Fruit fly (Drosophila melanogaster): ENCODE results near the gene TfIIFalpha.

TfIIFalpha gene

dm6 chr3R:6405674-6406565, 25.7 kb downstream of the TfIIFalpha start, which contains the start of gene Dmtn (continued):
- TF ChIP-seq tll (GFP tag; optimal IDR thresholded peaks at IDR 0.05), result peak in 1 of 2 experiments; percentile 82
- TF ChIP-seq Rx (GFP tag; IDR thresholded peaks at IDR 0.05), result no peak
- TF ChIP-seq CG8924 (tag; optimal IDR thresholded peaks at IDR 0.05), result peak; percentile 80
- TF ChIP-seq stwl (tag; optimal IDR thresholded peaks at IDR 0.05), result peak; percentile 99
- no peak for TF ChIP-seq Bteb2 (GFP tag; optimal IDR thresholded peaks at IDR 0.05)
- no peak for TF ChIP-seq hth (optimal IDR thresholded peaks at IDR 0.05)
- TF ChIP-seq CG2678 (tag; optimal IDR thresholded peaks at IDR 0.05), result peak; percentile 22
- no peak for TF ChIP-seq CG11723 (GFP tag; optimal IDR thresholded peaks at IDR 0.05)
- TF ChIP-seq gfzf (GFP tag; optimal IDR thresholded peaks at IDR 0.05), result peak; percentile 64
- peak; percentile 3 for TF ChIP-seq Hr3 (GFP tag; optimal IDR thresholded peaks at IDR 0.05)
- TF ChIP-seq sr (GFP tag; IDR thresholded peaks at IDR 0.05), result no peak
- no peak for TF ChIP-seq Six4 (GFP tag; optimal IDR thresholded peaks at IDR 0.05)
- peak; percentile 2 for TF ChIP-seq az2 (GFP tag; optimal IDR thresholded peaks at IDR 0.05)
- peak; percentile 29 for TF ChIP-seq oc (tag; optimal IDR thresholded peaks at IDR 0.05)
- no peak for TF ChIP-seq B-H1 (GFP tag; IDR thresholded peaks at IDR 0.05)
- no peak for TF ChIP-seq chinmo (GFP tag; IDR thresholded peaks at IDR 0.05; ENCODE audit: partially characterized antibody)
- peak; percentile 9 for TF ChIP-seq CG30020 (tag; optimal IDR thresholded peaks at IDR 0.05)
- peak; percentile 10 for TF ChIP-seq Nf-YC (tag; optimal IDR thresholded peaks at IDR 0.05)
- peak; percentile 51 for TF ChIP-seq CG9727 (GFP tag; optimal IDR thresholded peaks at IDR 0.05)
- no peak for TF ChIP-seq prd (optimal IDR thresholded peaks at IDR 0.05)
- TF ChIP-seq prd (GFP tag; IDR thresholded peaks at IDR 0.05), result no peak
- TF ChIP-seq sqz (GFP tag; optimal IDR thresholded peaks at IDR 0.05), result no peak
- TF ChIP-seq hbn (GFP tag; IDR thresholded peaks at IDR 0.05; ENCODE audit: partially characterized antibody), result no peak
- TF ChIP-seq fd96Cb (tag; optimal IDR thresholded peaks at IDR 0.05), result no peak
- TF ChIP-seq CG3281 (GFP tag; optimal IDR thresholded peaks at IDR 0.05), result no peak
- no peak for TF ChIP-seq aop (GFP tag; IDR thresholded peaks at IDR 0.05)
- peak; percentile 30 for TF ChIP-seq caup (GFP tag; optimal IDR thresholded peaks at IDR 0.05; ENCODE audit: severe bottlenecking)
- peak; percentile 43 for TF ChIP-seq Elba2 (GFP tag; optimal IDR thresholded peaks at IDR 0.05)
- TF ChIP-seq h (optimal IDR thresholded peaks at IDR 0.05), result no peak
- no peak for TF ChIP-seq CG6791 (GFP tag; IDR thresholded peaks at IDR 0.05; ENCODE audit: partially characterized antibody)
- peak; percentile 10 for TF ChIP-seq Meics (GFP tag; optimal IDR thresholded peaks at IDR 0.05)
- TF ChIP-seq H2.0 (GFP tag; IDR thresholded peaks at IDR 0.05), result no peak
- no peak for TF ChIP-seq D (optimal IDR thresholded peaks at IDR 0.05)
- TF ChIP-seq D (GFP tag; optimal IDR thresholded peaks at IDR 0.05), result no peak
- no peak for TF ChIP-seq Adf1 (GFP tag; IDR thresholded peaks at IDR 0.05)
- TF ChIP-seq maf-S (GFP tag; optimal IDR thresholded peaks at IDR 0.05), result no peak
- no peak for TF ChIP-seq CG31441 (GFP tag; IDR thresholded peaks at IDR 0.05)
- TF ChIP-seq CG31365 (tag; optimal IDR thresholded peaks at IDR 0.05), result no peak
- TF ChIP-seq CG17612 (GFP tag; IDR thresholded peaks at IDR 0.05), result no peak
- no peak for TF ChIP-seq fu2 (GFP tag; optimal IDR thresholded peaks at IDR 0.05)
- peak; percentile 38 for TF ChIP-seq HmgD (GFP tag; optimal IDR thresholded peaks at IDR 0.05)
- TF ChIP-seq bigmax (GFP tag; optimal IDR thresholded peaks at IDR 0.05), result peak; percentile 1
- no peak for TF ChIP-seq vfl (GFP tag; optimal IDR thresholded peaks at IDR 0.05)
- no peak for TF ChIP-seq CG6272 (GFP tag; IDR thresholded peaks at IDR 0.05)
- peak; percentile 44 for TF ChIP-seq CG6813 (GFP tag; optimal IDR thresholded peaks at IDR 0.05)
- TF ChIP-seq Dp (GFP tag; optimal IDR thresholded peaks at IDR 0.05), result peak; percentile 23
- TF ChIP-seq Sin3A (optimal IDR thresholded peaks at IDR 0.05), result peak; percentile 33
- TF ChIP-seq CG13424 (tag; optimal IDR thresholded peaks at IDR 0.05), result peak; percentile 52
- no peak for TF ChIP-seq CG14667 (GFP tag; IDR thresholded peaks at IDR 0.05)
- no peak for TF ChIP-seq so (GFP tag; IDR thresholded peaks at IDR 0.05)

Measured in whole organism, embryonic.